Fruit fly (Drosophila melanogaster): ENCODE data around the gene SNF4Agamma.

Gene SNF4Agamma

DNA sequence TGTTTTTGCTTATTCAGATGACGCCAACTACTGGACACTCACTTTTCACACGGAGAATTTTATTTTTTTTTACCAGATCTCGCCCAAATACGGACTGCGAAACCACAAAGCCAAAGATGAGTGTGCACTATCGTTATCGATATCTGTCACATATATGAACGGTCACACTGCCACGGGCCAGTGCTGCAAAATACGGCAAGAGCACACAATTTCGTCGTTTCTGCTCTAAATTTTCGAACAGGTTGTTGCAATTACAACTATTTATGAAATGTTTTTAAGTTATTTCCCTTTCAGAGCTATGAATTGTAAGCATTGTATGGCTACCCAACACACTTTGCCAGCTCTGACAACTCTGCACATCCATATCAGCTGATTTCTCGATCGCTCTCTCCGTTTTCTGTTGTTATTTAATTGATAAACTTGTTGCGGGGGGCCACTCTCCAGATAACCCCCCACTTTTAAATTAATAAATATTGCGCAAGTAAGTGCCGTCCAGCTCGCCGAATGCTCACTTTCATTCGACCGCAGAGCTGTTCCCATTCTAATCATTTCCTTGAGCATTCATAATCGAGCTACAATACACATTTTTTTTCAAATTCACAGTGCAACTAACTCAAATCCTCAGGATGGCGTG lies 13.1 kb upstream of the SNF4Agamma start, which contains the start of the genes slmb and CG5793 (continued):
- peak; percentile 15 for TF ChIP-seq Max (GFP tag; optimal IDR thresholded peaks at IDR 0.05)
- no peak for TF ChIP-seq ro (GFP tag; IDR thresholded peaks at IDR 0.05)
- no peak for TF ChIP-seq CG2875 (GFP tag; optimal IDR thresholded peaks at IDR 0.05)
- no peak for TF ChIP-seq gcm (GFP tag; optimal IDR thresholded peaks at IDR 0.05)
- TF ChIP-seq sd (tag; optimal IDR thresholded peaks at IDR 0.05): no peak
- no peak for TF ChIP-seq HLHmδ (GFP tag; optimal IDR thresholded peaks at IDR 0.05)
- TF ChIP-seq HmgZ (tag; optimal IDR thresholded peaks at IDR 0.05): peak; percentile 81
- no peak for TF ChIP-seq aop (GFP tag; IDR thresholded peaks at IDR 0.05)
- TF ChIP-seq gfzf (GFP tag; optimal IDR thresholded peaks at IDR 0.05): peak; percentile 85
- peak; percentile 28 for TF ChIP-seq YL-1 (GFP tag; optimal IDR thresholded peaks at IDR 0.05)
- TF ChIP-seq Nf-YC (tag; optimal IDR thresholded peaks at IDR 0.05): peak; percentile 30
- TF ChIP-seq CG4282 (GFP tag; optimal IDR thresholded peaks at IDR 0.05): peak; percentile 31
- peak; percentile 56; the same call in 1 of the 3 replicates for TF ChIP-seq ci (GFP tag; IDR thresholded peaks at IDR 0.05)
- no peak; the same call in 1 of the 2 replicates for TF ChIP-seq rib (GFP tag; IDR thresholded peaks at IDR 0.05)
- peak; percentile 14 for TF ChIP-seq pum (GFP tag; optimal IDR thresholded peaks at IDR 0.05)
- no peak for TF ChIP-seq CG31224 (GFP tag; IDR thresholded peaks at IDR 0.05)
- TF ChIP-seq Hr51 (GFP tag; optimal IDR thresholded peaks at IDR 0.05): peak in 1 of 2 experiments; percentile 14
- TF ChIP-seq ato (GFP tag; IDR thresholded peaks at IDR 0.05; ENCODE audit: partially characterized antibody): 0 out of 2 replicates have a peak, but pooled peaks have one; percentile 49
- TF ChIP-seq Mes4 (GFP tag; optimal IDR thresholded peaks at IDR 0.05): peak; percentile 23
- TF ChIP-seq CG7928 (GFP tag; optimal IDR thresholded peaks at IDR 0.05): no peak
- no peak for TF ChIP-seq scrt (GFP tag; optimal IDR thresholded peaks at IDR 0.05)
- peak; percentile 56 for TF ChIP-seq CG18764 (GFP tag; optimal IDR thresholded peaks at IDR 0.05)
- TF ChIP-seq Ets97D (GFP tag; optimal IDR thresholded peaks at IDR 0.05): peak; percentile 76
- TF ChIP-seq tgo (GFP tag; IDR thresholded peaks at IDR 0.05): no peak; the same call in 2 of the 3 replicates
- TF ChIP-seq CG1602 (GFP tag; optimal IDR thresholded peaks at IDR 0.05): peak; percentile 12
- no peak for TF ChIP-seq CG10147 (GFP tag; optimal IDR thresholded peaks at IDR 0.05)
- TF ChIP-seq CG13296 (GFP tag; optimal IDR thresholded peaks at IDR 0.05): no peak
- TF ChIP-seq CG16863 (GFP tag; optimal IDR thresholded peaks at IDR 0.05): peak; percentile 60
- TF ChIP-seq trem (tag; optimal IDR thresholded peaks at IDR 0.05): peak; percentile 41
- TF ChIP-seq Vsx1 (GFP tag; optimal IDR thresholded peaks at IDR 0.05): no peak
- peak; percentile 80 for TF ChIP-seq CG13287 (GFP tag; IDR thresholded peaks at IDR 0.05; ENCODE audit: partially characterized antibody)
- TF ChIP-seq CG11085 (GFP tag; IDR thresholded peaks at IDR 0.05): peak; percentile 37; the same call in 1 of the 2 replicates
- no peak for TF ChIP-seq sr (GFP tag; IDR thresholded peaks at IDR 0.05)
- TF ChIP-seq CG33557 (GFP tag; optimal IDR thresholded peaks at IDR 0.05): no peak
- TF ChIP-seq CG2712 (tag; optimal IDR thresholded peaks at IDR 0.05): peak; percentile 28
- TF ChIP-seq otp (GFP tag; IDR thresholded peaks at IDR 0.05): no peak
- TF ChIP-seq dysf (GFP tag; IDR thresholded peaks at IDR 0.05): peak; percentile 32; the same call in 1 of the 3 replicates
- no peak for TF ChIP-seq CG6272 (GFP tag; IDR thresholded peaks at IDR 0.05)
- no peak for TF ChIP-seq CG11093 (GFP tag; IDR thresholded peaks at IDR 0.05)
- no peak for TF ChIP-seq ara (GFP tag; IDR thresholded peaks at IDR 0.05)
- peak; percentile 23 for TF ChIP-seq crc (GFP tag; optimal IDR thresholded peaks at IDR 0.05)
- no peak for TF ChIP-seq Optix (GFP tag; IDR thresholded peaks at IDR 0.05)
- no peak for TF ChIP-seq cg (GFP tag; optimal IDR thresholded peaks at IDR 0.05)
- no peak for TF ChIP-seq CG2202 (tag; optimal IDR thresholded peaks at IDR 0.05)
- TF ChIP-seq H2.0 (GFP tag; IDR thresholded peaks at IDR 0.05): no peak
- peak; percentile 24 for TF ChIP-seq p53 (GFP tag; optimal IDR thresholded peaks at IDR 0.05)
- no peak for TF ChIP-seq CG4707 (GFP tag; optimal IDR thresholded peaks at IDR 0.05)
- no peak for TF ChIP-seq CG17912 (GFP tag; optimal IDR thresholded peaks at IDR 0.05)
- TF ChIP-seq pfk (GFP tag; optimal IDR thresholded peaks at IDR 0.05): no peak
- TF ChIP-seq Antp (GFP tag; optimal IDR thresholded peaks at IDR 0.05): peak; percentile 60
